Worm (Caenorhabditis elegans) whole organism, mixed stage, embryonic: Measurements from ENCODE around the gene D1086.1.

Experiments used
- blmp-1 ChIP-seq: fragments of 150-350 bp; optimal IDR thresholded peaks from 2 replicates; lab custom pipeline; 2014; ENCODE audit warnings: missing biosample characterization, missing genetic modification characterization
- pha-4 ChIP-seq: fragments of 150-350 bp; optimal IDR thresholded peaks from 2 replicates; lab custom pipeline; 2018; ENCODE audit warnings: missing biosample characterization, missing genetic modification reagents, missing genetic modification characterization
- ztf-11 ChIP-seq: fragments of 150-350 bp; optimal IDR thresholded peaks from 2 replicates; lab custom pipeline; 2014; ENCODE audit warnings: missing biosample characterization, missing genetic modification characterization

DNA sequence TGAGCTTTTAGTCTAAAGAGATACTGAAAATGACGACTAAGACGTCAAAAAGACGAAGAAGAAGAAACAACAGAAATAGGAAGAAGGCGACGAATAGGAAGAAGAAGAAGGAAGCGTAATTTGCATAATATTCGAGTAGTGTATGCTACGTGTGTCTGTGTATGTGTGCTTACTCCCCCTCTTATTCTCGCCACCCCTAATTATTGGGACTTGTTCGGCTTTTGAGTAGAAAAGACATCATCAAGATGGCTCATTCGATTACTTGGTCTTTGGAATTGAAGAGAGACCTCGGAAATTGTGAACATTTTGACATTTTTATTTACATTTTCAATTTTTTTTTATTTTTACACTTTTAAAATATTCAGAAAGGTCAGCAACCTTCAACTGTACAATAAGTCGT is 31.6 kb downstream of the D1086.1 start:
- TF ChIP-seq blmp-1 (tag; lab: Kevin White, UChicago) (no peak), pha-4 (tag; lab: Kevin White, UChicago) (no peak), ztf-11 (no peak)
